Fruit fly (Drosophila melanogaster) whole organism, embryonic: ENCODE measurements around the gene NdufA3.

Experiments used
- Antp ChIP-seq: fragments of 200-800 bp; sonication (Bioruptor generic); optimal IDR thresholded peaks from 3 replicates; lab custom pipeline; 2016; ENCODE audit warnings: missing biosample characterization, missing genetic modification characterization
- Atf3 ChIP-seq: fragments of 200-800 bp; sonication (Bioruptor generic); optimal IDR thresholded peaks from 3 replicates; lab custom pipeline; 2016; ENCODE audit warnings: missing biosample characterization, missing genetic modification characterization
- Blimp-1 ChIP-seq: fragments of 200-800 bp; sonication (Bioruptor generic); optimal IDR thresholded peaks from 3 replicates; lab custom pipeline; 2018; ENCODE audit warnings: missing biosample characterization, missing genetic modification characterization, mild to moderate bottlenecking, moderate library complexity, missing genetic modification reagents
- CG10321 ChIP-seq: fragments of 200-800 bp; sonication (Bioruptor generic); IDR thresholded peaks from 2 replicates; pipeline ENCODE4 v1.3.6; 2022; ENCODE audit warnings: missing biosample characterization, missing genetic modification characterization
- CG10431 ChIP-seq: fragments of 200-800 bp; sonication (Bioruptor generic); optimal IDR thresholded peaks from 3 replicates; lab custom pipeline; 2018; ENCODE audit warnings: missing biosample characterization, mild to moderate bottlenecking, missing genetic modification characterization
- CG11560 ChIP-seq: fragments of 200-800 bp; sonication (Bioruptor generic); IDR thresholded peaks from 3 replicates; pipeline ENCODE4 v1.3.6; 2022; ENCODE audit warnings: missing biosample characterization, missing genetic modification characterization
- CG1529 ChIP-seq: fragments of 200-800 bp; sonication (Bioruptor generic); optimal IDR thresholded peaks from 3 replicates; lab custom pipeline; 2018; ENCODE audit warnings: missing biosample characterization, missing genetic modification characterization
- CG15696 ChIP-seq: fragments of 200-800 bp; sonication (Bioruptor generic); optimal IDR thresholded peaks from 2 replicates; lab custom pipeline; 2019; ENCODE audit warnings: missing biosample characterization, mild to moderate bottlenecking, missing genetic modification characterization, moderate library complexity
- CG1602 ChIP-seq: fragments of 200-800 bp; sonication (Bioruptor generic); optimal IDR thresholded peaks from 3 replicates; lab custom pipeline; 2016; ENCODE audit warnings: missing biosample characterization, missing genetic modification characterization
- CG17385 ChIP-seq: fragments of 200-800 bp; sonication (Bioruptor generic); optimal IDR thresholded peaks from 3 replicates; lab custom pipeline; 2018; ENCODE audit warnings: missing biosample characterization, mild to moderate bottlenecking, missing genetic modification characterization
- CG2120 ChIP-seq: fragments of 200-800 bp; sonication (Bioruptor generic); optimal IDR thresholded peaks from 3 replicates; lab custom pipeline; 2016; ENCODE audit warnings: missing biosample characterization, missing genetic modification characterization
- CG2678 ChIP-seq: fragments of 200-800 bp; sonication (Bioruptor generic); optimal IDR thresholded peaks from 3 replicates; lab custom pipeline; 2019; ENCODE audit warnings: missing biosample characterization, mild to moderate bottlenecking, missing genetic modification characterization, moderate library complexity
- CG2712 ChIP-seq: fragments of 200-800 bp; optimal IDR thresholded peaks from 3 replicates; lab custom pipeline; 2019; ENCODE audit warnings: missing biosample characterization, mild to moderate bottlenecking, missing genetic modification characterization, moderate library complexity
- CG32772 ChIP-seq: fragments of 200-800 bp; sonication (Bioruptor generic); IDR thresholded peaks from 2 replicates; pipeline ENCODE4 v1.3.6; 2022; ENCODE audit warnings: missing biosample characterization, missing genetic modification characterization
- CG5180 ChIP-seq: fragments of 200-800 bp; sonication (Bioruptor generic); optimal IDR thresholded peaks from 3 replicates; lab custom pipeline; 2017; ENCODE audit warnings: missing biosample characterization, missing genetic modification characterization, mild to moderate bottlenecking, moderate library complexity, missing genetic modification reagents
- CG7271 ChIP-seq: fragments of 200-800 bp; sonication (Bioruptor generic); optimal IDR thresholded peaks from 2 replicates; lab custom pipeline; 2018; ENCODE audit warnings: missing biosample characterization, mild to moderate bottlenecking, missing genetic modification characterization, moderate library complexity
- CG9437 ChIP-seq: fragments of 200-800 bp; sonication (Bioruptor generic); optimal IDR thresholded peaks from 2 replicates; lab custom pipeline; 2018; ENCODE audit warnings: missing biosample characterization, mild to moderate bottlenecking, missing genetic modification characterization
- CG9817 ChIP-seq: fragments of 200-800 bp; sonication (Bioruptor generic); optimal IDR thresholded peaks from 2 replicates; lab custom pipeline; 2018; ENCODE audit warnings: missing biosample characterization, mild to moderate bottlenecking, missing genetic modification characterization, moderate library complexity
- CG9932 ChIP-seq: fragments of 200-800 bp; sonication (Bioruptor generic); IDR thresholded peaks from 2 replicates; pipeline ENCODE4 v1.3.6; 2022; ENCODE audit warnings: missing biosample characterization, missing genetic modification characterization
- CoRest ChIP-seq: fragments of 200-800 bp; sonication (Bioruptor generic); optimal IDR thresholded peaks from 3 replicates; lab custom pipeline; 2018; ENCODE audit warnings: missing biosample characterization, mild to moderate bottlenecking, missing genetic modification characterization, moderate library complexity
- Dbx ChIP-seq: fragments of 200-800 bp; sonication (Bioruptor generic); IDR thresholded peaks from 3 replicates; pipeline ENCODE4 v1.3.6; 2022; ENCODE audit warnings: missing biosample characterization, missing genetic modification characterization
- Dip3 ChIP-seq: fragments of 200-800 bp; sonication (Bioruptor generic); optimal IDR thresholded peaks from 3 replicates; lab custom pipeline; 2016; ENCODE audit warnings: missing biosample characterization, missing genetic modification characterization
- Drgx ChIP-seq: fragments of 200-800 bp; sonication (Bioruptor generic); IDR thresholded peaks from 2 replicates; pipeline ENCODE4 v1.3.6; 2022; ENCODE audit warnings: missing biosample characterization, missing genetic modification characterization
- GATAe ChIP-seq: fragments of 200-800 bp; sonication (Bioruptor generic); conservative IDR thresholded peaks from 2 replicates; pipeline ENCODE4 v1.3.6; 2022; ENCODE audit warnings: missing biosample characterization, missing genetic modification characterization
- Gug ChIP-seq: fragments of 200-800 bp; sonication (Bioruptor generic); IDR thresholded peaks from 4 replicates; pipeline ENCODE4 v1.3.6; 2022; ENCODE audit warnings: missing biosample characterization, missing genetic modification characterization
- H15 ChIP-seq: fragments of 200-800 bp; sonication (Bioruptor generic); IDR thresholded peaks from 3 replicates; pipeline ENCODE4 v1.3.6; 2022; ENCODE audit warnings: missing biosample characterization, missing genetic modification characterization
- Meics ChIP-seq: fragments of 200-800 bp; sonication (Bioruptor generic); optimal IDR thresholded peaks from 2 replicates; lab custom pipeline; 2017; ENCODE audit warnings: missing biosample characterization, mild to moderate bottlenecking, missing genetic modification characterization
- NC2β ChIP-seq: fragments of 200-800 bp; sonication (Bioruptor generic); optimal IDR thresholded peaks from 2 replicates; lab custom pipeline; 2016; ENCODE audit warnings: missing biosample characterization, missing genetic modification characterization
- Nf-YA ChIP-seq: fragments of 200-800 bp; sonication (Bioruptor generic); IDR thresholded peaks from 2 replicates; pipeline ENCODE4 v1.3.6; 2022; ENCODE audit warnings: missing biosample characterization, missing genetic modification characterization
- dm ChIP-seq: fragments of 200-800 bp; sonication (Bioruptor generic); optimal IDR thresholded peaks from 3 replicates; lab custom pipeline; 2016; ENCODE audit warnings: missing biosample characterization, missing genetic modification characterization
- dmrt99B ChIP-seq: fragments of 200-800 bp; sonication (Bioruptor generic); optimal IDR thresholded peaks from 2 replicates; lab custom pipeline; 2018; ENCODE audit warnings: missing biosample characterization, mild to moderate bottlenecking, missing genetic modification characterization, moderate library complexity
- dysf ChIP-seq: fragments of 200-800 bp; sonication (Bioruptor generic); IDR thresholded peaks from 3 replicates; pipeline ENCODE4 v1.3.6; 2022; ENCODE audit warnings: missing biosample characterization, missing genetic modification characterization
- fd64A ChIP-seq: fragments of 200-800 bp; sonication (Bioruptor generic); optimal IDR thresholded peaks from 3 replicates; lab custom pipeline; 2018; ENCODE audit warnings: missing biosample characterization, mild to moderate bottlenecking, missing genetic modification characterization
- her ChIP-seq: fragments of 200-800 bp; sonication (Bioruptor generic); optimal IDR thresholded peaks from 2 replicates; lab custom pipeline; 2016; ENCODE audit warnings: missing biosample characterization, missing genetic modification characterization
- jigr1 ChIP-seq: fragments of 200-800 bp; sonication (Bioruptor generic); IDR thresholded peaks from 3 replicates; pipeline ENCODE4 v1.3.6; 2022; ENCODE audit warnings: missing biosample characterization, missing genetic modification characterization
- klu ChIP-seq: fragments of 200-800 bp; sonication (Bioruptor generic); IDR thresholded peaks from 2 replicates; pipeline ENCODE4 v1.3.6; 2022; ENCODE audit warnings: missing biosample characterization, missing genetic modification characterization
- lov ChIP-seq, 2 experiments: fragments of 200-800 bp in 1 of 2; fragments of >200 bp in 1 of 2; sonication (Bioruptor generic) in 1 of 2; IDR thresholded peaks in 1 of 2; optimal IDR thresholded peaks in 1 of 2; 2 replicates in 1 of 2; 3 replicates in 1 of 2; pipeline versions ENCODE4 v1.3.6 to Lab custom; 2017 to 2022; ENCODE audit warnings: missing biosample characterization in 1 of 2, missing genetic modification characterization in 1 of 2
- nerfin-1 ChIP-seq: fragments of 200-800 bp; sonication (Bioruptor generic); optimal IDR thresholded peaks from 3 replicates; lab custom pipeline; 2019; ENCODE audit warnings: missing biosample characterization, mild to moderate bottlenecking, missing genetic modification characterization, moderate library complexity
- pan ChIP-seq, 4 experiments: fragments of >200 bp in 3 of 4; fragments of 200-800 bp in 1 of 4; sonication (Bioruptor generic) in 1 of 4; optimal IDR thresholded peaks in 3 of 4; IDR thresholded peaks in 1 of 4; 2 replicates each; pipeline versions ENCODE4 v1.3.6 to Lab custom; 2017 to 2022; ENCODE audit warnings: missing biosample characterization in 2 of 4, missing genetic modification characterization in 2 of 4, mixed read lengths in 1 of 4
- pzg ChIP-seq: fragments of 200-800 bp; sonication (Bioruptor generic); optimal IDR thresholded peaks from 3 replicates; lab custom pipeline; 2018; ENCODE audit warnings: missing biosample characterization, mild to moderate bottlenecking, missing genetic modification characterization, moderate library complexity
- repo ChIP-seq: fragments of 200-800 bp; sonication (Bioruptor generic); optimal IDR thresholded peaks from 2 replicates; lab custom pipeline; 2016; ENCODE audit warnings: missing biosample characterization, missing genetic modification characterization
- schlank ChIP-seq: fragments of 200-800 bp; sonication (Bioruptor generic); optimal IDR thresholded peaks from 2 replicates; lab custom pipeline; 2018; ENCODE audit warnings: missing biosample characterization, mild to moderate bottlenecking, missing genetic modification characterization
- scrt ChIP-seq: fragments of 200-800 bp; sonication (Bioruptor generic); optimal IDR thresholded peaks from 2 replicates; lab custom pipeline; 2018; ENCODE audit warnings: missing biosample characterization, mild to moderate bottlenecking, missing genetic modification characterization, moderate library complexity
- sd ChIP-seq: fragments of 200-800 bp; sonication (Bioruptor generic); optimal IDR thresholded peaks from 3 replicates; lab custom pipeline; 2018; ENCODE audit warnings: missing biosample characterization, mild to moderate bottlenecking, missing genetic modification characterization, moderate library complexity
- sob ChIP-seq: fragments of 200-800 bp; sonication (Bioruptor generic); IDR thresholded peaks from 2 replicates; pipeline ENCODE4 v1.3.6; 2022; ENCODE audit warnings: missing biosample characterization, missing genetic modification characterization
- tin ChIP-seq: fragments of 200-800 bp; sonication (Bioruptor generic); optimal IDR thresholded peaks from 3 replicates; lab custom pipeline; 2016; ENCODE audit warnings: missing biosample characterization, missing genetic modification characterization
- toy ChIP-seq: fragments of 200-800 bp; sonication (Bioruptor generic); IDR thresholded peaks from 2 replicates; pipeline ENCODE4 v1.3.6; 2022; ENCODE audit warnings: missing biosample characterization, missing genetic modification characterization
- vvl ChIP-seq: fragments of 200-800 bp; sonication (Bioruptor generic); IDR thresholded peaks from 2 replicates; pipeline ENCODE4 v1.3.6; 2022; ENCODE audit warnings: missing biosample characterization, missing genetic modification characterization

The NdufA3 gene

dm6 chrX:9201866-9202681 lies 42.2 kb upstream of the NdufA3 start (continued):
- TF ChIP-seq dm (GFP tag; lab: Kevin White, UChicago) = no peak
- TF ChIP-seq dmrt99B (tag; lab: Kevin White, UChicago) = peak; percentile 59
- peak; percentile 51 for TF ChIP-seq CG9437 (GFP tag; lab: Kevin White, UChicago)
- TF ChIP-seq lov (optimal IDR thresholded peaks at IDR 0.05; lab: Kevin White, UChicago) = no peak
- TF ChIP-seq lov (GFP tag; IDR thresholded peaks at IDR 0.05; lab: Robert Waterston, UW) = 0 out of 3 replicates have a peak, but pooled peaks have one; percentile 42
- peak; percentile 84 for TF ChIP-seq sob
- TF ChIP-seq vvl (GFP tag; lab: Robert Waterston, UW) = peak; percentile 82
- TF ChIP-seq CG9932 = peak; percentile 95
- peak; percentile 57; the same call in 1 of the 2 replicates for TF ChIP-seq GATAe
- no peak for TF ChIP-seq repo (GFP tag; lab: Kevin White, UChicago)
- TF ChIP-seq Dbx = peak; percentile 94
- no peak for TF ChIP-seq CG1602 (GFP tag; lab: Kevin White, UChicago)
- peak; percentile 76 for TF ChIP-seq CoRest (tag; lab: Kevin White, UChicago)
- TF ChIP-seq CG2712 (tag; lab: Kevin White, UChicago) = peak; percentile 49
- peak; percentile 57 for TF ChIP-seq Dip3 (GFP tag; lab: Kevin White, UChicago)
- peak; percentile 47; the same call in 1 of the 2 replicates for TF ChIP-seq Nf-YA (GFP tag; lab: Robert Waterston, UW)
- TF ChIP-seq CG7271 = no peak
- TF ChIP-seq CG9817 = peak; percentile 81
- no peak for TF ChIP-seq jigr1 (GFP tag; lab: Robert Waterston, UW)
- TF ChIP-seq Meics (GFP tag; lab: Kevin White, UChicago) = peak; percentile 93
- no peak for TF ChIP-seq pan (optimal IDR thresholded peaks at IDR 0.05; lab: Kevin White, UChicago)
- TF ChIP-seq pan (GFP tag; optimal IDR thresholded peaks at IDR 0.05 in 1 of 2, IDR thresholded peaks at IDR 0.05 in 1 of 2) = peak in 1 of 2 experiments; percentile 78
- peak; percentile 70; the same call in 2 of the 3 replicates for TF ChIP-seq H15
- peak; percentile 78 for TF ChIP-seq schlank
- no peak for TF ChIP-seq Atf3
- TF ChIP-seq Gug (GFP tag; lab: Robert Waterston, UW) = peak; percentile 94
- peak; percentile 66 for TF ChIP-seq toy (GFP tag; lab: Robert Waterston, UW)
- peak; percentile 66 for TF ChIP-seq scrt (GFP tag; lab: Kevin White, UChicago)
- peak; percentile 88 for TF ChIP-seq CG2678 (tag; lab: Kevin White, UChicago)
- TF ChIP-seq Antp (GFP tag; lab: Kevin White, UChicago) = no peak
- peak; percentile 51 for TF ChIP-seq Blimp-1 (GFP tag; lab: Kevin White, UChicago)
- peak; percentile 65 for TF ChIP-seq CG32772 (GFP tag; lab: Robert Waterston, UW)
- peak; percentile 18 for TF ChIP-seq CG5180
- peak; percentile 91 for TF ChIP-seq dysf (GFP tag; lab: Robert Waterston, UW)
- TF ChIP-seq nerfin-1 (tag; lab: Kevin White, UChicago) = peak; percentile 6
- TF ChIP-seq sd (tag; lab: Kevin White, UChicago) = peak; percentile 65
- no peak for TF ChIP-seq fd64A (GFP tag; lab: Kevin White, UChicago)
- peak; percentile 13 for TF ChIP-seq pzg
- TF ChIP-seq tin (GFP tag; lab: Kevin White, UChicago) = peak; percentile 9
- TF ChIP-seq NC2β (GFP tag; lab: Kevin White, UChicago) = no peak
- peak; percentile 87 for TF ChIP-seq CG2120 (GFP tag; lab: Kevin White, UChicago)
- peak; percentile 34 for TF ChIP-seq CG15696
- peak; percentile 69 for TF ChIP-seq CG17385 (GFP tag; lab: Kevin White, UChicago)
- TF ChIP-seq her = no peak
- TF ChIP-seq CG10321 = peak; percentile 58
- TF ChIP-seq CG1529 (GFP tag; lab: Kevin White, UChicago) = no peak
- peak; percentile 60; the same call in 1 of the 2 replicates for TF ChIP-seq klu
- TF ChIP-seq Drgx (GFP tag; lab: Robert Waterston, UW) = peak; percentile 83
- TF ChIP-seq CG10431 = no peak
- peak; percentile 79 for TF ChIP-seq CG11560 (tag; lab: Robert Waterston, UW)
